Worm (Caenorhabditis elegans) whole organism, young adult: ENCODE measurements around the gene B0454.5.

ENCODE experiments used
- B0035.1 ChIP-seq: sonication (generic microtip); optimal IDR thresholded peaks from 2 replicates; lab custom pipeline; 2016; ENCODE audit warnings: missing genetic modification characterization, mild to moderate bottlenecking, missing compliant biosample characterization, missing genotype, missing genetic modification reagents
- B0261.1 ChIP-seq: sonication (generic microtip); optimal IDR thresholded peaks from 2 replicates; lab custom pipeline; 2016; ENCODE audit warnings: mild to moderate bottlenecking, missing genetic modification characterization, moderate library complexity, missing compliant biosample characterization
- B0336.3 ChIP-seq: fragments of 200-800 bp; sonication (Bioruptor generic); IDR thresholded peaks from 2 replicates; pipeline ENCODE4 v1.3.6; 2022; ENCODE audit warnings: missing genetic modification characterization, missing compliant biosample characterization
- F22D6.2 ChIP-seq: sonication (generic microtip); optimal IDR thresholded peaks from 2 replicates; lab custom pipeline; 2016; ENCODE audit warnings: mild to moderate bottlenecking, missing genetic modification characterization, missing compliant biosample characterization
- F37B4.10 ChIP-seq: fragments of 200-800 bp; sonication (Bioruptor generic); IDR thresholded peaks from 2 replicates; pipeline ENCODE4 v1.3.6; 2022; ENCODE audit warnings: missing genetic modification characterization, missing compliant biosample characterization
- F39B2.1 ChIP-seq: fragments of 200-800 bp; sonication (Bioruptor generic); IDR thresholded peaks from 2 replicates; pipeline ENCODE4 v1.3.6; 2022; ENCODE audit warnings: missing genetic modification reagents, missing genetic modification characterization, missing compliant biosample characterization
- F52B5.7 ChIP-seq: sonication (generic microtip); optimal IDR thresholded peaks from 2 replicates; lab custom pipeline; 2016; ENCODE audit warnings: mild to moderate bottlenecking, missing genetic modification characterization, missing compliant biosample characterization
- F55B11.4 ChIP-seq: sonication (generic microtip); optimal IDR thresholded peaks from 2 replicates; lab custom pipeline; 2016; ENCODE audit warnings: missing compliant biosample characterization, missing genetic modification characterization, borderline replicate concordance; ENCODE audit not compliant: insufficient read depth
- F57A8.1 ChIP-seq: fragments of 200-800 bp; sonication (Bioruptor generic); optimal IDR thresholded peaks from 2 replicates; lab custom pipeline; 2018; ENCODE audit warnings: mild to moderate bottlenecking, missing genetic modification characterization, moderate library complexity, missing compliant biosample characterization
- K12H6.12 ChIP-seq: fragments of 200-800 bp; sonication (Bioruptor generic); optimal IDR thresholded peaks from 2 replicates; lab custom pipeline; 2018; ENCODE audit warnings: mild to moderate bottlenecking, missing genetic modification characterization, missing compliant biosample characterization
- T26A5.8 ChIP-seq: sonication (generic microtip); optimal IDR thresholded peaks from 2 replicates; lab custom pipeline; 2016; ENCODE audit warnings: missing genetic modification characterization, missing compliant biosample characterization
- Y56A3A.18 ChIP-seq: fragments of 200-800 bp; sonication (Bioruptor generic); IDR thresholded peaks from 2 replicates; pipeline ENCODE4 v1.3.6; 2022; ENCODE audit warnings: missing genetic modification reagents, missing genetic modification characterization, missing compliant biosample characterization
- Y67H2A.10 ChIP-seq: fragments of 200-800 bp; sonication (Bioruptor generic); conservative IDR thresholded peaks from 2 replicates; pipeline ENCODE4 v1.3.6; 2022; ENCODE audit warnings: missing genetic modification reagents, missing genetic modification characterization, missing compliant biosample characterization
- Y79H2A.3 ChIP-seq: fragments of 200-800 bp; sonication (Bioruptor generic); conservative IDR thresholded peaks from 2 replicates; pipeline ENCODE4 v1.3.6; 2022; ENCODE audit warnings: missing genetic modification reagents, missing genetic modification characterization, missing compliant biosample characterization
- Y95B8A.8 ChIP-seq: fragments of 200-800 bp; sonication (Bioruptor generic); IDR thresholded peaks from 2 replicates; pipeline ENCODE4 v1.3.6; 2022; ENCODE audit warnings: missing genetic modification reagents, missing genetic modification characterization, missing compliant biosample characterization
- ZK185.1 ChIP-seq: sonication (generic microtip); optimal IDR thresholded peaks from 2 replicates; lab custom pipeline; 2016; ENCODE audit warnings: mild to moderate bottlenecking, missing genetic modification characterization, missing compliant biosample characterization; ENCODE audit not compliant: poor library complexity, severe bottlenecking
- aptf-2 ChIP-seq: fragments of 200-800 bp; sonication (Bioruptor generic); conservative IDR thresholded peaks from 2 replicates; pipeline ENCODE4 v1.3.6; 2022; ENCODE audit warnings: missing genetic modification reagents, missing genetic modification characterization, missing compliant biosample characterization
- aptf-3 ChIP-seq: fragments of 200-800 bp; sonication (Bioruptor generic); IDR thresholded peaks from 2 replicates; pipeline ENCODE4 v1.3.6; 2022; ENCODE audit warnings: missing genetic modification characterization, missing compliant biosample characterization
- athp-1 ChIP-seq: sonication (generic microtip); optimal IDR thresholded peaks from 2 replicates; lab custom pipeline; 2017; ENCODE audit warnings: mild to moderate bottlenecking, missing genetic modification characterization, missing compliant biosample characterization
- attf-5 ChIP-seq: fragments of 200-800 bp; sonication (Bioruptor generic); optimal IDR thresholded peaks from 2 replicates; lab custom pipeline; 2018; ENCODE audit warnings: mild to moderate bottlenecking, missing genetic modification characterization, missing compliant biosample characterization
- ccch-3 ChIP-seq: fragments of 200-800 bp; sonication (Bioruptor generic); optimal IDR thresholded peaks from 2 replicates; lab custom pipeline; 2018; ENCODE audit warnings: mild to moderate bottlenecking, missing genetic modification characterization, missing compliant biosample characterization
- ceh-91 ChIP-seq: fragments of 200-800 bp; sonication (Bioruptor generic); IDR thresholded peaks from 2 replicates; pipeline ENCODE4 v1.3.6; 2022; ENCODE audit warnings: missing genetic modification reagents, missing genetic modification characterization, missing compliant biosample characterization
- chd-7 ChIP-seq: sonication (generic microtip); optimal IDR thresholded peaks from 2 replicates; lab custom pipeline; 2016; ENCODE audit warnings: mild to moderate bottlenecking, missing genetic modification characterization, moderate library complexity, missing compliant biosample characterization
- die-1 ChIP-seq: sonication (generic microtip); optimal IDR thresholded peaks from 2 replicates; lab custom pipeline; 2016; ENCODE audit warnings: missing genotype, mild to moderate bottlenecking, missing genetic modification characterization, missing compliant biosample characterization
- ekl-4 ChIP-seq: fragments of 200-800 bp; sonication (Bioruptor generic); IDR thresholded peaks from 2 replicates; pipeline ENCODE4 v1.3.6; 2022; ENCODE audit warnings: missing genetic modification reagents, missing genetic modification characterization, missing compliant biosample characterization
- ets-4 ChIP-seq: fragments of 200-800 bp; sonication (Bioruptor generic); optimal IDR thresholded peaks from 2 replicates; lab custom pipeline; 2018; ENCODE audit warnings: mild to moderate bottlenecking, missing genetic modification characterization, missing compliant biosample characterization
- hlh-12 ChIP-seq: sonication (generic microtip); optimal IDR thresholded peaks from 2 replicates; lab custom pipeline; 2016; ENCODE audit warnings: missing genetic modification characterization, missing compliant biosample characterization
- hlh-26 ChIP-seq: fragments of 200-800 bp; sonication (Bioruptor generic); conservative IDR thresholded peaks from 2 replicates; pipeline ENCODE4 v1.3.6; 2022; ENCODE audit warnings: missing genetic modification reagents, missing genetic modification characterization, missing compliant biosample characterization
- hmg-20 ChIP-seq: fragments of 200-800 bp; sonication (Bioruptor generic); IDR thresholded peaks from 2 replicates; pipeline ENCODE4 v1.3.6; 2022; ENCODE audit warnings: missing genetic modification reagents, missing genetic modification characterization, missing compliant biosample characterization
- hrde-1 ChIP-seq: sonication (generic microtip); optimal IDR thresholded peaks from 2 replicates; lab custom pipeline; 2016; ENCODE audit warnings: missing genetic modification characterization, mild to moderate bottlenecking, missing compliant biosample characterization, moderate library complexity, missing genotype, missing genetic modification reagents, borderline replicate concordance
- hsf-1 ChIP-seq: fragments of 200-800 bp; sonication (Bioruptor generic); IDR thresholded peaks from 2 replicates; pipeline ENCODE4 v1.3.6; 2022; ENCODE audit warnings: missing genetic modification reagents, missing genetic modification characterization, missing compliant biosample characterization
- lag-1 ChIP-seq: fragments of 200-800 bp; sonication (Bioruptor generic); IDR thresholded peaks from 2 replicates; pipeline ENCODE4 v1.3.6; 2022; ENCODE audit warnings: missing genetic modification reagents, missing genetic modification characterization, missing compliant biosample characterization
- lin-54 ChIP-seq: fragments of 200-800 bp; sonication (Bioruptor generic); optimal IDR thresholded peaks from 2 replicates; lab custom pipeline; 2018; ENCODE audit warnings: mild to moderate bottlenecking, missing genetic modification characterization, missing compliant biosample characterization
- madf-3 ChIP-seq: fragments of 200-800 bp; sonication (Bioruptor generic); IDR thresholded peaks from 2 replicates; pipeline ENCODE4 v1.3.6; 2022; ENCODE audit warnings: missing genetic modification reagents, missing genetic modification characterization, missing compliant biosample characterization
- madf-8 ChIP-seq: fragments of 200-800 bp; sonication (Bioruptor generic); conservative IDR thresholded peaks from 2 replicates; pipeline ENCODE4 v1.3.6; 2022; ENCODE audit warnings: missing genetic modification reagents, missing genetic modification characterization, missing compliant biosample characterization
- mxl-1 ChIP-seq: sonication (generic microtip); optimal IDR thresholded peaks from 2 replicates; lab custom pipeline; 2016; ENCODE audit warnings: missing genetic modification characterization, missing compliant biosample characterization
- nfya-1 ChIP-seq: sonication (generic microtip); optimal IDR thresholded peaks from 2 replicates; lab custom pipeline; 2017; ENCODE audit warnings: antibody characterized with exemption, missing compliant biosample characterization, missing genetic modification characterization, borderline replicate concordance; ENCODE audit not compliant: insufficient read depth
- nhr-120 ChIP-seq: fragments of 200-800 bp; sonication (Bioruptor generic); IDR thresholded peaks from 2 replicates; pipeline ENCODE4 v1.3.6; 2022; ENCODE audit warnings: missing genetic modification characterization, missing compliant biosample characterization
- nhr-179 ChIP-seq: sonication (generic microtip); optimal IDR thresholded peaks from 2 replicates; lab custom pipeline; 2016; ENCODE audit warnings: mild to moderate bottlenecking, missing genetic modification characterization, missing compliant biosample characterization
- rcor-1 ChIP-seq: fragments of 200-800 bp; sonication (Bioruptor generic); IDR thresholded peaks from 2 replicates; pipeline ENCODE4 v1.3.6; 2022; ENCODE audit warnings: missing genetic modification reagents, missing genetic modification characterization, missing compliant biosample characterization
- repo-1 ChIP-seq: sonication (generic microtip); optimal IDR thresholded peaks from 2 replicates; lab custom pipeline; 2017; ENCODE audit warnings: mild to moderate bottlenecking, missing genetic modification characterization, missing compliant biosample characterization
- rpc-1 ChIP-seq, 2 experiments: fragments of 150-350 bp in 1 of 2; sonication (generic microtip) in 1 of 2; optimal IDR thresholded peaks; 2 replicates each; lab custom pipeline; 2014 to 2018; ENCODE audit warnings: missing biosample characterization in 1 of 2, missing genetic modification characterization in 1 of 2, missing genetic modification reagents in 1 of 2, missing genotype in 1 of 2
- sptf-2 ChIP-seq: fragments of 200-800 bp; sonication (Bioruptor generic); optimal IDR thresholded peaks from 2 replicates; lab custom pipeline; 2018; ENCODE audit warnings: mild to moderate bottlenecking, missing genetic modification characterization, missing compliant biosample characterization
- tlf-1 ChIP-seq: fragments of 200-800 bp; sonication (Bioruptor generic); optimal IDR thresholded peaks from 2 replicates; lab custom pipeline; 2018; ENCODE audit warnings: mild to moderate bottlenecking, missing genetic modification characterization, missing compliant biosample characterization
- unc-62 ChIP-seq: fragments of 150-350 bp; optimal IDR thresholded peaks from 2 replicates; lab custom pipeline; 2014; ENCODE audit warnings: missing biosample characterization, missing genetic modification reagents, missing genetic modification characterization
- zfh-2 ChIP-seq: fragments of 200-800 bp; sonication (Bioruptor generic); conservative IDR thresholded peaks from 2 replicates; pipeline ENCODE4 v1.3.6; 2022; ENCODE audit warnings: missing genetic modification reagents, missing genetic modification characterization, missing compliant biosample characterization
- ztf-18 ChIP-seq: sonication (generic microtip); optimal IDR thresholded peaks from 2 replicates; lab custom pipeline; 2016; ENCODE audit warnings: missing genotype, mild to moderate bottlenecking, missing genetic modification characterization, missing compliant biosample characterization
- ztf-22 ChIP-seq: fragments of 200-800 bp; sonication (Bioruptor generic); optimal IDR thresholded peaks from 2 replicates; lab custom pipeline; 2018; ENCODE audit warnings: mild to moderate bottlenecking, missing genetic modification characterization, moderate library complexity, missing compliant biosample characterization
- ztf-26 ChIP-seq: sonication (generic microtip); optimal IDR thresholded peaks from 2 replicates; lab custom pipeline; 2017; ENCODE audit warnings: missing genetic modification characterization, missing compliant biosample characterization

The B0454.5 gene

ce11 chrII:3062222-3062621 is 23.6 kb downstream of the B0454.5 start (continued):
- TF ChIP-seq athp-1 (tag; lab: Kevin White, UChicago): no peak
- no peak for TF ChIP-seq K12H6.12
- TF ChIP-seq hmg-20 (GFP tag; lab: Robert Waterston, UW): peak; percentile 69; the same call in 1 of the 2 replicates
- peak; percentile 42 for TF ChIP-seq madf-8 (GFP tag; lab: Robert Waterston, UW)
- no peak for TF ChIP-seq F57A8.1
- TF ChIP-seq B0336.3 (GFP tag; lab: Robert Waterston, UW): peak; percentile 45; the same call in 1 of the 2 replicates
- no peak for TF ChIP-seq unc-62 (GFP tag; lab: Kevin White, UChicago)
- no peak for TF ChIP-seq nfya-1 (tag; lab: Kevin White, UChicago)
- TF ChIP-seq hsf-1 (GFP tag; lab: Robert Waterston, UW): no peak
- no peak for TF ChIP-seq hlh-26
- no peak for TF ChIP-seq F37B4.10 (GFP tag; lab: Robert Waterston, UW)
- no peak for TF ChIP-seq F52B5.7 (tag; lab: Kevin White, UChicago)
- TF ChIP-seq F55B11.4 (tag; lab: Kevin White, UChicago): no peak
- no peak for TF ChIP-seq tlf-1 (GFP tag; lab: Kevin White, UChicago)
- TF ChIP-seq Y95B8A.8 (GFP tag; lab: Robert Waterston, UW): peak; percentile 74; the same call in 1 of the 2 replicates
- no peak for TF ChIP-seq F22D6.2 (tag; lab: Kevin White, UChicago)
- peak; percentile 52 for TF ChIP-seq ztf-18 (tag; lab: Kevin White, UChicago)
- TF ChIP-seq ceh-91 (GFP tag; lab: Robert Waterston, UW): no peak
- TF ChIP-seq ccch-3 (GFP tag; lab: Kevin White, UChicago): no peak
- peak; percentile 82 for TF ChIP-seq rpc-1 (optimal IDR thresholded peaks at IDR 0.05; lab: Kevin White, UChicago)
- peak; percentile 84 for TF ChIP-seq rpc-1 (tag; optimal IDR thresholded peaks at IDR 0.05; lab: Kevin White, UChicago)
- no peak for TF ChIP-seq ets-4 (GFP tag; lab: Kevin White, UChicago)
- TF ChIP-seq B0035.1: no peak
- TF ChIP-seq sptf-2: no peak
- no peak for TF ChIP-seq repo-1 (tag; lab: Kevin White, UChicago)
- TF ChIP-seq T26A5.8: no peak
- TF ChIP-seq hrde-1 (tag; lab: Kevin White, UChicago): peak; percentile 66
- no peak for TF ChIP-seq ztf-22 (GFP tag; lab: Kevin White, UChicago)
- TF ChIP-seq Y56A3A.18 (GFP tag; lab: Robert Waterston, UW): no peak
- TF ChIP-seq madf-3: no peak
- TF ChIP-seq nhr-120: no peak
- peak; percentile 8 for TF ChIP-seq die-1 (tag; lab: Kevin White, UChicago)
- no peak for TF ChIP-seq aptf-3
- no peak for TF ChIP-seq hlh-12
- TF ChIP-seq nhr-179 (tag; lab: Kevin White, UChicago): no peak
- TF ChIP-seq attf-5: no peak
- TF ChIP-seq F39B2.1 (GFP tag; lab: Robert Waterston, UW): no peak
- no peak for TF ChIP-seq aptf-2 (GFP tag; lab: Robert Waterston, UW)
- TF ChIP-seq ZK185.1 (tag; lab: Kevin White, UChicago): no peak
- TF ChIP-seq rcor-1 (GFP tag; lab: Robert Waterston, UW): peak; percentile 56; the same call in 1 of the 2 replicates
- TF ChIP-seq Y79H2A.3 (GFP tag; lab: Robert Waterston, UW): no peak
- TF ChIP-seq chd-7 (tag; lab: Kevin White, UChicago): no peak
- no peak for TF ChIP-seq lag-1 (GFP tag; lab: Robert Waterston, UW)
- no peak for TF ChIP-seq zfh-2 (GFP tag; lab: Robert Waterston, UW)
- peak; percentile 94 for TF ChIP-seq B0261.1 (tag; lab: Kevin White, UChicago)
- TF ChIP-seq ekl-4 (GFP tag; lab: Robert Waterston, UW): no peak
- no peak for TF ChIP-seq mxl-1 (tag; lab: Kevin White, UChicago)
- peak; percentile 51 for TF ChIP-seq lin-54
- no peak for TF ChIP-seq Y67H2A.10 (GFP tag; lab: Robert Waterston, UW)
- peak; percentile 47 for TF ChIP-seq ztf-26 (tag; lab: Kevin White, UChicago)
